Worm (Caenorhabditis elegans) whole organism, mixed stage, embryonic: ENCODE results near the gene rle-1.

Experiments used
- bed-3 ChIP-seq: fragments of 200-800 bp; sonication (Bioruptor generic); optimal IDR thresholded peaks from 3 replicates; lab custom pipeline; 2018; ENCODE audit warnings: mild to moderate bottlenecking, missing genetic modification characterization, moderate library complexity, missing compliant biosample characterization
- ceh-39 ChIP-seq: fragments of 150-350 bp; optimal IDR thresholded peaks from 2 replicates; lab custom pipeline; 2014; ENCODE audit warnings: missing biosample characterization, missing genetic modification characterization
- ceh-43 ChIP-seq: fragments of 200-800 bp; sonication (Bioruptor generic); optimal IDR thresholded peaks from 2 replicates; lab custom pipeline; 2018; ENCODE audit warnings: mild to moderate bottlenecking, missing genetic modification characterization, moderate library complexity, missing compliant biosample characterization
- ceh-83 ChIP-seq: fragments of 200-800 bp; sonication (Bioruptor generic); optimal IDR thresholded peaks from 2 replicates; lab custom pipeline; 2018; ENCODE audit warnings: mild to moderate bottlenecking, missing genetic modification characterization, missing compliant biosample characterization
- ces-1 ChIP-seq: fragments of 150-350 bp; optimal IDR thresholded peaks from 2 replicates; lab custom pipeline; 2014; ENCODE audit warnings: missing biosample characterization, missing genetic modification reagents, missing genetic modification characterization
- cnd-1 ChIP-seq: fragments of 200-800 bp; sonication (Bioruptor generic); optimal IDR thresholded peaks from 2 replicates; lab custom pipeline; 2018; ENCODE audit warnings: mild to moderate bottlenecking, missing genetic modification characterization, missing compliant biosample characterization
- drap-1 ChIP-seq: fragments of 200-800 bp; sonication (Bioruptor generic); optimal IDR thresholded peaks from 3 replicates; lab custom pipeline; 2018; ENCODE audit warnings: mild to moderate bottlenecking, missing genetic modification characterization, missing compliant biosample characterization
- elt-1 ChIP-seq: sonication (generic microtip); optimal IDR thresholded peaks from 2 replicates; lab custom pipeline; 2017; ENCODE audit warnings: missing genetic modification characterization, mild to moderate bottlenecking, missing compliant biosample characterization, antibody characterized with exemption, moderate library complexity, borderline replicate concordance; ENCODE audit not compliant: insufficient read depth
- elt-3 ChIP-seq: fragments of 150-350 bp; optimal IDR thresholded peaks from 2 replicates; lab custom pipeline; 2014; ENCODE audit warnings: missing biosample characterization, missing genetic modification characterization
- flh-1 ChIP-seq: fragments of 200-800 bp; sonication (Bioruptor generic); optimal IDR thresholded peaks from 2 replicates; lab custom pipeline; 2018; ENCODE audit warnings: mild to moderate bottlenecking, missing genetic modification characterization, moderate library complexity, missing compliant biosample characterization
- ham-2 ChIP-seq: fragments of 200-800 bp; sonication (Bioruptor generic); optimal IDR thresholded peaks from 2 replicates; lab custom pipeline; 2018; ENCODE audit warnings: mild to moderate bottlenecking, missing genetic modification characterization, missing compliant biosample characterization
- hlh-1 ChIP-seq: fragments of 150-350 bp; optimal IDR thresholded peaks from 2 replicates; lab custom pipeline; 2014; ENCODE audit warnings: missing biosample characterization, missing genetic modification reagents, missing genetic modification characterization
- lin-13 ChIP-seq: fragments of 150-350 bp; optimal IDR thresholded peaks from 2 replicates; lab custom pipeline; 2014; ENCODE audit warnings: missing biosample characterization, missing genetic modification characterization
- lin-32 ChIP-seq: fragments of 200-800 bp; sonication (Bioruptor generic); optimal IDR thresholded peaks from 2 replicates; lab custom pipeline; 2018; ENCODE audit warnings: mild to moderate bottlenecking, missing genetic modification characterization, missing compliant biosample characterization
- lsy-2 ChIP-seq: fragments of 150-350 bp; optimal IDR thresholded peaks from 2 replicates; lab custom pipeline; 2014; ENCODE audit warnings: missing biosample characterization, missing genetic modification characterization
- mab-5 ChIP-seq: fragments of 150-350 bp; optimal IDR thresholded peaks from 2 replicates; lab custom pipeline; 2014; ENCODE audit warnings: missing biosample characterization, missing genetic modification characterization
- mep-1 ChIP-seq: fragments of 150-350 bp; optimal IDR thresholded peaks from 2 replicates; lab custom pipeline; 2017; ENCODE audit warnings: missing biosample characterization, missing genetic modification reagents, missing genetic modification characterization, inconsistent platforms
- mls-2 ChIP-seq: sonication (generic microtip); optimal IDR thresholded peaks from 2 replicates; lab custom pipeline; 2016; ENCODE audit warnings: mild to moderate bottlenecking, missing genetic modification characterization, moderate library complexity, missing compliant biosample characterization
- nhr-12 ChIP-seq: fragments of 150-350 bp; optimal IDR thresholded peaks from 2 replicates; lab custom pipeline; 2014; ENCODE audit warnings: missing biosample characterization, missing genetic modification characterization
- nhr-2 ChIP-seq: fragments of 150-350 bp; optimal IDR thresholded peaks from 2 replicates; lab custom pipeline; 2014; ENCODE audit warnings: missing biosample characterization, missing genetic modification characterization
- nhr-237 ChIP-seq: fragments of 150-350 bp; optimal IDR thresholded peaks from 2 replicates; lab custom pipeline; 2014; ENCODE audit warnings: missing biosample characterization, missing genetic modification characterization
- nhr-28 ChIP-seq: fragments of 150-350 bp; optimal IDR thresholded peaks from 2 replicates; lab custom pipeline; 2014; ENCODE audit warnings: missing biosample characterization, missing genetic modification characterization
- nhr-76 ChIP-seq: sonication (generic microtip); optimal IDR thresholded peaks from 2 replicates; lab custom pipeline; 2017; ENCODE audit warnings: missing biosample characterization, missing genetic modification characterization
- pha-4 ChIP-seq: fragments of 150-350 bp; optimal IDR thresholded peaks from 2 replicates; lab custom pipeline; 2018; ENCODE audit warnings: missing biosample characterization, missing genetic modification reagents, missing genetic modification characterization
- sem-2 ChIP-seq: fragments of 200-800 bp; sonication (Bioruptor generic); optimal IDR thresholded peaks from 2 replicates; lab custom pipeline; 2018; ENCODE audit warnings: mild to moderate bottlenecking, missing genetic modification characterization, missing compliant biosample characterization
- snpc-4 ChIP-seq: fragments of 150-350 bp; optimal IDR thresholded peaks from 2 replicates; lab custom pipeline; 2014; ENCODE audit warnings: missing biosample characterization, missing genetic modification characterization
- sptf-1 ChIP-seq: sonication (generic microtip); optimal IDR thresholded peaks from 2 replicates; lab custom pipeline; 2017; ENCODE audit warnings: mild to moderate bottlenecking, missing genetic modification characterization, moderate library complexity, missing compliant biosample characterization
- tbx-8 ChIP-seq: fragments of 200-800 bp; sonication (Bioruptor generic); optimal IDR thresholded peaks from 2 replicates; lab custom pipeline; 2018; ENCODE audit warnings: mild to moderate bottlenecking, missing genetic modification characterization, moderate library complexity, missing compliant biosample characterization
- unc-120 ChIP-seq: sonication (generic microtip); optimal IDR thresholded peaks from 2 replicates; lab custom pipeline; 2017; ENCODE audit warnings: missing genetic modification characterization, missing compliant biosample characterization; ENCODE audit not compliant: poor library complexity, severe bottlenecking
- unc-39 ChIP-seq: fragments of 150-350 bp; optimal IDR thresholded peaks from 2 replicates; lab custom pipeline; 2014; ENCODE audit warnings: missing biosample characterization, missing genetic modification characterization
- unc-62 ChIP-seq: fragments of 150-350 bp; optimal IDR thresholded peaks from 2 replicates; lab custom pipeline; 2014; ENCODE audit warnings: missing biosample characterization, missing genetic modification reagents, missing genetic modification characterization
- zip-8 ChIP-seq: fragments of 150-350 bp; optimal IDR thresholded peaks from 2 replicates; lab custom pipeline; 2014; ENCODE audit warnings: missing biosample characterization, missing genetic modification characterization
- ztf-11 ChIP-seq: fragments of 150-350 bp; optimal IDR thresholded peaks from 2 replicates; lab custom pipeline; 2014; ENCODE audit warnings: missing biosample characterization, missing genetic modification characterization

rle-1 gene

ce11 chrIII:10969644-10970043 is 33.6 kb downstream of the rle-1 start, which contains the start of gene dhc-4:
dhc-4 (plus strand) TSS chrIII:10969944.
- TF ChIP-seq lin-32 (GFP tag; lab: Kevin White, UChicago) (no peak), nhr-28 (tag; lab: Kevin White, UChicago) (no peak), zip-8 (tag; lab: Kevin White, UChicago) (no peak), sptf-1 (tag; lab: Kevin White, UChicago) (no peak), pha-4 (tag; lab: Kevin White, UChicago) (no peak), snpc-4 (no peak), elt-1 (tag; lab: Kevin White, UChicago) (no peak), tbx-8 (no peak), nhr-76 (tag; lab: Kevin White, UChicago) (no peak), lsy-2 (tag; lab: Kevin White, UChicago) (no peak), nhr-237 (no peak), nhr-12 (no peak), ham-2 (GFP tag; lab: Kevin White, UChicago) (no peak), unc-62 (no peak), ceh-83 (no peak), lin-13 (tag; lab: Kevin White, UChicago) (no peak), flh-1 (GFP tag; lab: Kevin White, UChicago) (no peak), mep-1 (tag; lab: Kevin White, UChicago) (no peak)

ce11 chrIII:10976580-10976979 is 40.5 kb downstream of the rle-1 start:
- TF ChIP-seq nhr-237 (no peak), sptf-1 (tag; lab: Kevin White, UChicago) (no peak), elt-1 (tag; lab: Kevin White, UChicago) (no peak), unc-120 (no peak), zip-8 (tag; lab: Kevin White, UChicago) (no peak)

ce11 chrIII:10981555-10981954 is 45.5 kb downstream of the rle-1 start:
- no peak for TF ChIP-seq ceh-83
- no peak for TF ChIP-seq drap-1 (GFP tag; lab: Kevin White, UChicago)
- TF ChIP-seq unc-39, result no peak
- TF ChIP-seq lin-13 (tag; lab: Kevin White, UChicago), result no peak
- no peak for TF ChIP-seq hlh-1 (tag; lab: Kevin White, UChicago)
- no peak for TF ChIP-seq pha-4 (tag; lab: Kevin White, UChicago)
- no peak for TF ChIP-seq unc-62
- TF ChIP-seq bed-3, result no peak
- TF ChIP-seq tbx-8, result no peak
- no peak for TF ChIP-seq ceh-43
- no peak for TF ChIP-seq mab-5 (tag; lab: Kevin White, UChicago)
- TF ChIP-seq sptf-1 (tag; lab: Kevin White, UChicago), result no peak
- no peak for TF ChIP-seq mls-2 (tag; lab: Kevin White, UChicago)
- no peak for TF ChIP-seq sem-2 (GFP tag; lab: Kevin White, UChicago)

- TF ChIP-seq sptf-1 (tag; lab: Kevin White, UChicago), result no peak
- no peak for TF ChIP-seq mep-1 (tag; lab: Kevin White, UChicago)
- TF ChIP-seq nhr-237, result no peak
- TF ChIP-seq unc-120, result no peak
- TF ChIP-seq elt-3 (tag; lab: Kevin White, UChicago), result no peak
- TF ChIP-seq ces-1, result no peak
- TF ChIP-seq snpc-4, result no peak
- no peak for TF ChIP-seq flh-1 (GFP tag; lab: Kevin White, UChicago)
- TF ChIP-seq ztf-11 (tag; lab: Kevin White, UChicago), result no peak
- TF ChIP-seq pha-4 (tag; lab: Kevin White, UChicago), result no peak
- TF ChIP-seq tbx-8, result no peak
- TF ChIP-seq nhr-2 (tag; lab: Kevin White, UChicago), result no peak
- TF ChIP-seq hlh-1 (tag; lab: Kevin White, UChicago), result no peak
- TF ChIP-seq ceh-43, result no peak
- TF ChIP-seq lsy-2 (tag; lab: Kevin White, UChicago), result no peak
- no peak for TF ChIP-seq cnd-1 (tag; lab: Kevin White, UChicago)
- TF ChIP-seq sem-2 (GFP tag; lab: Kevin White, UChicago), result no peak
- no peak for TF ChIP-seq unc-62
Measured at ce11 chrIII:10983153-10983552, 47.1 kb downstream of the rle-1 start, which contains the start of gene col-92. col-92 (minus strand) TSS chrIII:10983253.

ce11 chrIII:10985559-10986036 is 49.6 kb downstream of the rle-1 start, which contains the start of gene col-93:
col-93 (minus strand) TSS chrIII:10985609.
- TF ChIP-seq nhr-76 (tag; lab: Kevin White, UChicago), result no peak
- TF ChIP-seq mab-5 (tag; lab: Kevin White, UChicago), result no peak
- no peak for TF ChIP-seq ham-2 (GFP tag; lab: Kevin White, UChicago)
- TF ChIP-seq bed-3, result no peak
- no peak for TF ChIP-seq nhr-28 (tag; lab: Kevin White, UChicago)
- no peak for TF ChIP-seq unc-39
- no peak for TF ChIP-seq ztf-11 (tag; lab: Kevin White, UChicago)
- no peak for TF ChIP-seq tbx-8
- TF ChIP-seq elt-1 (tag; lab: Kevin White, UChicago), result no peak
- no peak for TF ChIP-seq nhr-12
- no peak for TF ChIP-seq unc-62
- TF ChIP-seq ceh-39 (tag; lab: Kevin White, UChicago), result no peak
